Fruit fly (Drosophila melanogaster) whole organism, wandering third instar larva: Measurements from ENCODE around the gene CG14221.

Experiments used
- OdsH ChIP-seq: fragments of 200-800 bp; sonication (Bioruptor generic); optimal IDR thresholded peaks from 2 replicates; lab custom pipeline; 2016; ENCODE audit warnings: missing biosample characterization, mild to moderate bottlenecking, missing genetic modification characterization
- fru ChIP-seq: fragments of 200-800 bp; sonication (Bioruptor generic); optimal IDR thresholded peaks from 3 replicates; lab custom pipeline; 2016; ENCODE audit warnings: missing biosample characterization, mild to moderate bottlenecking, missing genetic modification characterization

DNA sequence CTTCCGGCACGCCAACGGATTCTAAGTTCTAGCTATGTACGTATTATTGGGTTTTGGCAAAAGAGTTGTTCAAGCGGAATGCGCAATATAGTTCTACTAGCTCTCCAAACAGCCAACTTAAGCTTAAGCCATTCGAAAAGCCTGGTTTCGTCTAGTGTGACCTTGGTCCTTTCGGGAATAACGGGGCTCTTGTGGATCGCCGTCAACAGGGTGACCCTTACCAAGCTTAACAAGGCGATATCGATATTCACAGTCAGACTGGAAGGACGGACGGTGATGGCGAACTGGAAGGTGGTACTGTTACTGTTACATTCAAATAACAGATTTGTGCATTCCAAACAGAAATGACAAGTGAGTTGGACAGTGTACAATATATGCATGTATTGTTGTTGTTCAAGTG is 47.4 kb downstream of the CG14221 start:
- TF ChIP-seq fru (GFP tag; lab: Kevin White, UChicago): no peak
- no peak for TF ChIP-seq OdsH
